Worm (Caenorhabditis elegans): ENCODE measurements around the gene ZC317.7.

- no peak for TF ChIP-seq sptf-1 (tag; optimal IDR thresholded peaks at IDR 0.05)
- TF ChIP-seq ces-1 (GFP tag; optimal IDR thresholded peaks at IDR 0.05): no peak
- no peak for TF ChIP-seq nhr-237 (tag; optimal IDR thresholded peaks at IDR 0.05)
- no peak for TF ChIP-seq unc-39 (tag; optimal IDR thresholded peaks at IDR 0.05)
- no peak for TF ChIP-seq elt-3 (tag; optimal IDR thresholded peaks at IDR 0.05)
- TF ChIP-seq nhr-12 (tag; optimal IDR thresholded peaks at IDR 0.05): no peak
- no peak for TF ChIP-seq lsy-2 (tag; optimal IDR thresholded peaks at IDR 0.05)
- no peak for TF ChIP-seq nhr-28 (tag; optimal IDR thresholded peaks at IDR 0.05)
- TF ChIP-seq elt-1 (tag; optimal IDR thresholded peaks at IDR 0.05; ENCODE audit: borderline replicate concordance, insufficient read depth): no peak
- no peak for TF ChIP-seq snpc-4 (tag; optimal IDR thresholded peaks at IDR 0.05)
- TF ChIP-seq zip-8 (tag; optimal IDR thresholded peaks at IDR 0.05): no peak
These were observed 7.9 kb downstream of the ZC317.7 start, which contains the start of gene srg-67 for ce11 chrV:5462894-5463293.

Data from whole organism, mixed stage, embryonic.